4 fruit fly cellular contexts compared by ENCODE assay signal in the genomic region with DNA sequence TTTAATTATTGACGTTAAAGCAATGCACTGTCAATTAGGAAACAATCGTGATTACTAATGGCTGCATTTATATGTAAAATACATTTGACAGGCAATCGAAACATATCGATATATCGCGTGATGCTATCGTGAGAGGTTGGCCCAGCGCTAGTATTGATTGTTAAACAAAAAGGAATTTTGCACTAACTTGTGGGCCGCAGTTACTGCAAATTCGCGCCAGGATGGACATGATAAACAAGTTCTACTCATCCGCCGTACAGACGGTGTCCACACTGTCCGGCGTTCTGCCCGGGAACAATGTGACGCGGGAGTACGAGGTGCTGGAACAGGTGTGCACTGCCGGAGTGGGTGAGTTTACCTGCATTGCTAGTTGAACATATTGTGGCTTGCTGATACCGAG.
A peak's percentile ranks its signal among the peaks of the same experiment; 100 is the strongest.
TF ChIP-seq lines count a peak whose summit lies in the region.

eIF4E6 (minus strand) TSS at position 53 of the 400 bp plus-strand sequence.
CG1951 (plus strand) TSS at position 115 of the 400 bp plus-strand sequence.

- TF ChIP-seq CTCF in whole organism, embryonic (GFP tag; optimal IDR thresholded peaks at IDR 0.05; lab: Kevin White, UChicago) = peak; percentile 32

TF ChIP-seq in whole organism, adult, 20 proteins besides CTCF, POLR2A, EP300 and RAD21:
- TF ChIP-seq bab1 (GFP tag; optimal IDR thresholded peaks at IDR 0.05; lab: Kevin White, UChicago) = peak; percentile 57
- TF ChIP-seq toe (GFP tag; optimal IDR thresholded peaks at IDR 0.05; lab: Kevin White, UChicago) = no peak
- no peak for TF ChIP-seq tj (GFP tag; optimal IDR thresholded peaks at IDR 0.05; lab: Kevin White, UChicago)
- no peak for TF ChIP-seq pad (GFP tag; optimal IDR thresholded peaks at IDR 0.05; lab: Kevin White, UChicago)
- TF ChIP-seq cic (GFP tag; optimal IDR thresholded peaks at IDR 0.05; lab: Kevin White, UChicago) = no peak

TF ChIP-seq in whole organism, embryonic, 481 proteins besides CTCF, POLR2A, EP300 and RAD21 (continues in another document):
- TF ChIP-seq CG12659 (GFP tag; optimal IDR thresholded peaks at IDR 0.05; lab: Kevin White, UChicago) = peak; percentile 59
- peak; percentile 50 for TF ChIP-seq gro (GFP tag; optimal IDR thresholded peaks at IDR 0.05; lab: Kevin White, UChicago)
- TF ChIP-seq Med (GFP tag; lab: Kevin White, UChicago) = peak; percentile 86
- peak; percentile 26 for TF ChIP-seq CG33213 (GFP tag; optimal IDR thresholded peaks at IDR 0.05; lab: Kevin White, UChicago)
- peak; percentile 21 for TF ChIP-seq gfzf (GFP tag; optimal IDR thresholded peaks at IDR 0.05; lab: Kevin White, UChicago)
- TF ChIP-seq Opbp (GFP tag; IDR thresholded peaks at IDR 0.05; lab: Robert Waterston, UW; ENCODE audit: partially characterized antibody) = peak; percentile 98
- no peak for TF ChIP-seq CG30403 (GFP tag; optimal IDR thresholded peaks at IDR 0.05; lab: Kevin White, UChicago)
- TF ChIP-seq shn (GFP tag; optimal IDR thresholded peaks at IDR 0.05; lab: Kevin White, UChicago) = no peak
- peak; percentile 16 for TF ChIP-seq CG7987 (GFP tag; optimal IDR thresholded peaks at IDR 0.05; lab: Kevin White, UChicago)
- peak; percentile 93 for TF ChIP-seq inv (GFP tag; IDR thresholded peaks at IDR 0.05; lab: Robert Waterston, UW; ENCODE audit: partially characterized antibody)
- peak; percentile 96 for TF ChIP-seq CG6791 (GFP tag; IDR thresholded peaks at IDR 0.05; lab: Robert Waterston, UW; ENCODE audit: partially characterized antibody)
- TF ChIP-seq CG17361 (GFP tag; IDR thresholded peaks at IDR 0.05; lab: Robert Waterston, UW) = no peak
- TF ChIP-seq vnd (GFP tag; IDR thresholded peaks at IDR 0.05; lab: Robert Waterston, UW; ENCODE audit: partially characterized antibody) = peak; percentile 93
- no peak for TF ChIP-seq fd64A (GFP tag; optimal IDR thresholded peaks at IDR 0.05; lab: Kevin White, UChicago)
- TF ChIP-seq unc-4 (GFP tag; IDR thresholded peaks at IDR 0.05; lab: Robert Waterston, UW; ENCODE audit: partially characterized antibody) = peak; percentile 94
- no peak for TF ChIP-seq slou (GFP tag; optimal IDR thresholded peaks at IDR 0.05; lab: Kevin White, UChicago)
- TF ChIP-seq CG2116 (GFP tag; optimal IDR thresholded peaks at IDR 0.05; lab: Kevin White, UChicago) = peak; percentile 76
- no peak for TF ChIP-seq CG14050 (GFP tag; IDR thresholded peaks at IDR 0.05; lab: Robert Waterston, UW)
- no peak for TF ChIP-seq NK7.1 (GFP tag; optimal IDR thresholded peaks at IDR 0.05; lab: Kevin White, UChicago)
- peak; percentile 96 for TF ChIP-seq sna (GFP tag; IDR thresholded peaks at IDR 0.05; lab: Robert Waterston, UW; ENCODE audit: partially characterized antibody)
- no peak for TF ChIP-seq CG4404 (GFP tag; IDR thresholded peaks at IDR 0.05; lab: Robert Waterston, UW)
- TF ChIP-seq zen (tag; optimal IDR thresholded peaks at IDR 0.05; lab: Kevin White, UChicago) = peak; percentile 75
- peak; percentile 88 for TF ChIP-seq ato (GFP tag; IDR thresholded peaks at IDR 0.05; lab: Robert Waterston, UW; ENCODE audit: partially characterized antibody)
- peak; percentile 96 for TF ChIP-seq CG16813 (GFP tag; IDR thresholded peaks at IDR 0.05; lab: Robert Waterston, UW; ENCODE audit: partially characterized antibody)
- TF ChIP-seq exex (tag; optimal IDR thresholded peaks at IDR 0.05; lab: Kevin White, UChicago) = peak; percentile 15

TF ChIP-seq in whole organism, prepupa, 60 proteins besides CTCF, POLR2A, EP300 and RAD21:
- peak in 1 of 2 experiments; percentile 6 for TF ChIP-seq ss (GFP tag; optimal IDR thresholded peaks at IDR 0.05; lab: Kevin White, UChicago)
- TF ChIP-seq CG8119 (GFP tag; IDR thresholded peaks at IDR 0.05; lab: Robert Waterston, UW) = no peak
- no peak for TF ChIP-seq Sox102F (GFP tag; optimal IDR thresholded peaks at IDR 0.05; lab: Kevin White, UChicago)
- no peak for TF ChIP-seq fd85E (GFP tag; optimal IDR thresholded peaks at IDR 0.05; lab: Kevin White, UChicago)
- no peak for TF ChIP-seq CG9139 (GFP tag; optimal IDR thresholded peaks at IDR 0.05; lab: Kevin White, UChicago)
- peak; percentile 17 for TF ChIP-seq esn (GFP tag; optimal IDR thresholded peaks at IDR 0.05; lab: Kevin White, UChicago)
- peak; percentile 9 for TF ChIP-seq CG3032 (tag; optimal IDR thresholded peaks at IDR 0.05; lab: Kevin White, UChicago)
- TF ChIP-seq CG6792 (GFP tag; optimal IDR thresholded peaks at IDR 0.05; lab: Kevin White, UChicago) = no peak
- TF ChIP-seq fkh (GFP tag; optimal IDR thresholded peaks at IDR 0.05; lab: Kevin White, UChicago) = peak; percentile 28
- no peak for TF ChIP-seq Lpt (GFP tag; optimal IDR thresholded peaks at IDR 0.05; lab: Kevin White, UChicago)
- TF ChIP-seq Hr38 (GFP tag; optimal IDR thresholded peaks at IDR 0.05; lab: Kevin White, UChicago) = no peak
- TF ChIP-seq CG1621 (tag; optimal IDR thresholded peaks at IDR 0.05; lab: Kevin White, UChicago) = no peak
- peak; percentile 72 for TF ChIP-seq Sox14 (GFP tag; optimal IDR thresholded peaks at IDR 0.05; lab: Kevin White, UChicago)
- no peak for TF ChIP-seq dsx (GFP tag; optimal IDR thresholded peaks at IDR 0.05; lab: Kevin White, UChicago; ENCODE audit: poor library complexity, severe bottlenecking)
- TF ChIP-seq net (GFP tag; optimal IDR thresholded peaks at IDR 0.05; lab: Kevin White, UChicago) = no peak
- no peak for TF ChIP-seq dac (GFP tag; optimal IDR thresholded peaks at IDR 0.05; lab: Kevin White, UChicago)
- no peak for TF ChIP-seq CG16779 (tag; optimal IDR thresholded peaks at IDR 0.05; lab: Kevin White, UChicago)
- TF ChIP-seq topi (GFP tag; optimal IDR thresholded peaks at IDR 0.05; lab: Kevin White, UChicago) = no peak
- TF ChIP-seq cyc (GFP tag; optimal IDR thresholded peaks at IDR 0.05; lab: Kevin White, UChicago) = no peak
- TF ChIP-seq salr (GFP tag; optimal IDR thresholded peaks at IDR 0.05; lab: Kevin White, UChicago) = no peak
- no peak for TF ChIP-seq CG11902 (GFP tag; optimal IDR thresholded peaks at IDR 0.05; lab: Kevin White, UChicago)

TF ChIP-seq in whole organism, wandering third instar larva, 38 proteins besides CTCF, POLR2A, EP300 and RAD21:
- TF ChIP-seq woc (GFP tag; optimal IDR thresholded peaks at IDR 0.05; lab: Kevin White, UChicago) (no peak), jim (GFP tag; optimal IDR thresholded peaks at IDR 0.05; lab: Kevin White, UChicago) (no peak), tai (GFP tag; optimal IDR thresholded peaks at IDR 0.05; lab: Kevin White, UChicago) (no peak), Rel (GFP tag; optimal IDR thresholded peaks at IDR 0.05; lab: Kevin White, UChicago) (no peak), Rel (tag; optimal IDR thresholded peaks at IDR 0.05; lab: Kevin White, UChicago) (peak; percentile 28), OdsH (GFP tag; optimal IDR thresholded peaks at IDR 0.05; lab: Kevin White, UChicago) (no peak), h (GFP tag; optimal IDR thresholded peaks at IDR 0.05; lab: Kevin White, UChicago) (peak; percentile 25), Hr83 (GFP tag; optimal IDR thresholded peaks at IDR 0.05; lab: Kevin White, UChicago; ENCODE audit: poor library complexity, severe bottlenecking) (peak; percentile 19), sage (GFP tag; optimal IDR thresholded peaks at IDR 0.05; lab: Kevin White, UChicago) (no peak), Dfd (GFP tag; optimal IDR thresholded peaks at IDR 0.05; lab: Kevin White, UChicago) (no peak)
